Fruit fly (Drosophila melanogaster) whole organism, prepupa: ENCODE data around the gene CG44094.

Source experiments
- Blimp-1 ChIP-seq: fragments of 200-800 bp; sonication (Bioruptor generic); optimal IDR thresholded peaks from 3 replicates; lab custom pipeline; 2017; ENCODE audit warnings: missing biosample characterization, missing genetic modification characterization, mild to moderate bottlenecking, moderate library complexity, missing genetic modification reagents
- CG10631 ChIP-seq: fragments of 200-800 bp; sonication (Bioruptor generic); optimal IDR thresholded peaks from 2 replicates; lab custom pipeline; 2016; ENCODE audit warnings: missing biosample characterization, missing genetic modification characterization
- CG10669 ChIP-seq: fragments of 200-800 bp; sonication (Bioruptor generic); optimal IDR thresholded peaks from 3 replicates; lab custom pipeline; 2018; ENCODE audit warnings: missing biosample characterization, mild to moderate bottlenecking, missing genetic modification characterization, moderate library complexity
- CG11902 ChIP-seq: fragments of 200-800 bp; sonication (Bioruptor generic); optimal IDR thresholded peaks from 3 replicates; lab custom pipeline; 2016; ENCODE audit warnings: missing biosample characterization, missing genetic modification characterization
- CG15336 ChIP-seq: fragments of 200-800 bp; sonication (Bioruptor generic); IDR thresholded peaks from 2 replicates; pipeline ENCODE4 v1.3.6; 2022; ENCODE audit warnings: missing biosample characterization, missing genetic modification characterization
- CG16779 ChIP-seq: fragments of 200-800 bp; sonication (Bioruptor generic); optimal IDR thresholded peaks from 3 replicates; lab custom pipeline; 2017; ENCODE audit warnings: missing biosample characterization, mild to moderate bottlenecking, missing genetic modification characterization
- CG31627 ChIP-seq: fragments of 200-800 bp; sonication (Bioruptor generic); optimal IDR thresholded peaks from 3 replicates; lab custom pipeline; 2016; ENCODE audit warnings: missing biosample characterization, missing genetic modification characterization
- CG32006 ChIP-seq: fragments of 200-800 bp; sonication (Bioruptor generic); optimal IDR thresholded peaks from 3 replicates; lab custom pipeline; 2017; ENCODE audit warnings: missing biosample characterization, mild to moderate bottlenecking, missing genetic modification characterization
- CG3919 ChIP-seq: fragments of 200-800 bp; sonication (Bioruptor generic); optimal IDR thresholded peaks from 3 replicates; lab custom pipeline; 2016; ENCODE audit warnings: missing biosample characterization, missing genetic modification characterization
- CG4318 ChIP-seq: fragments of 200-800 bp; sonication (Bioruptor generic); optimal IDR thresholded peaks from 3 replicates; lab custom pipeline; 2017; ENCODE audit warnings: missing biosample characterization, mild to moderate bottlenecking, missing genetic modification characterization
- CG6163 ChIP-seq: fragments of 200-800 bp; sonication (Bioruptor generic); IDR thresholded peaks from 3 replicates; pipeline ENCODE4 v1.3.6; 2022; ENCODE audit warnings: missing biosample characterization, missing genetic modification characterization
- CG6276 ChIP-seq: fragments of 200-800 bp; sonication (Bioruptor generic); optimal IDR thresholded peaks from 2 replicates; lab custom pipeline; 2017; ENCODE audit warnings: missing biosample characterization, mild to moderate bottlenecking, missing genetic modification characterization
- CG6808 ChIP-seq: fragments of 200-800 bp; sonication (Bioruptor generic); optimal IDR thresholded peaks from 3 replicates; lab custom pipeline; 2017; ENCODE audit warnings: missing biosample characterization, missing genetic modification characterization, mild to moderate bottlenecking, moderate library complexity, missing genetic modification reagents
- CG8119 ChIP-seq: fragments of 200-800 bp; sonication (Bioruptor generic); IDR thresholded peaks from 3 replicates; pipeline ENCODE4 v1.3.6; 2022; ENCODE audit warnings: missing biosample characterization, missing genetic modification characterization
- CG8319 ChIP-seq: fragments of 200-800 bp; sonication (Bioruptor generic); optimal IDR thresholded peaks from 3 replicates; lab custom pipeline; 2016; ENCODE audit warnings: missing biosample characterization, missing genetic modification characterization
- CG8632 ChIP-seq: fragments of 200-800 bp; sonication (Bioruptor generic); optimal IDR thresholded peaks from 3 replicates; lab custom pipeline; 2016; ENCODE audit warnings: missing biosample characterization, missing genetic modification characterization
- CG9139 ChIP-seq: fragments of 200-800 bp; sonication (Bioruptor generic); optimal IDR thresholded peaks from 3 replicates; lab custom pipeline; 2017; ENCODE audit warnings: missing biosample characterization, mild to moderate bottlenecking, missing genetic modification characterization
- Eip75B ChIP-seq: fragments of 200-800 bp; sonication (Bioruptor generic); optimal IDR thresholded peaks from 3 replicates; lab custom pipeline; 2016; ENCODE audit warnings: missing biosample characterization, missing genetic modification characterization
- Eip78C ChIP-seq: fragments of 200-800 bp; sonication (Bioruptor generic); peaks from one replicate; lab custom pipeline; 2016; ENCODE audit warnings: missing biosample characterization, missing genetic modification characterization
- Ets96B ChIP-seq: fragments of 200-800 bp; optimal IDR thresholded peaks from 2 replicates; lab custom pipeline; 2019; ENCODE audit warnings: missing biosample characterization, mild to moderate bottlenecking, missing genetic modification characterization, moderate library complexity
- Gug ChIP-seq: fragments of 200-800 bp; sonication (Bioruptor generic); IDR thresholded peaks from 2 replicates; pipeline ENCODE4 v1.3.6; 2022; ENCODE audit warnings: missing biosample characterization, missing genetic modification characterization
- Hr38 ChIP-seq: sonication (Bioruptor generic); optimal IDR thresholded peaks from 2 replicates; lab custom pipeline; 2016; ENCODE audit warnings: missing biosample characterization, missing genetic modification characterization
- Hr4 ChIP-seq: fragments of 200-800 bp; sonication (Bioruptor generic); optimal IDR thresholded peaks from 3 replicates; lab custom pipeline; 2016; ENCODE audit warnings: missing biosample characterization, missing genetic modification characterization
- Lpt ChIP-seq: fragments of 200-800 bp; sonication (Bioruptor generic); optimal IDR thresholded peaks from 3 replicates; lab custom pipeline; 2016; ENCODE audit warnings: missing biosample characterization, missing genetic modification characterization
- Met ChIP-seq: fragments of 200-800 bp; sonication (Bioruptor generic); optimal IDR thresholded peaks from 3 replicates; lab custom pipeline; 2016; ENCODE audit warnings: missing biosample characterization, missing genetic modification characterization
- Smox ChIP-seq: fragments of 200-800 bp; sonication (Bioruptor generic); optimal IDR thresholded peaks from 3 replicates; lab custom pipeline; 2016; ENCODE audit warnings: missing biosample characterization, missing genetic modification characterization
- Sox102F ChIP-seq: fragments of 200-800 bp; sonication (Bioruptor generic); optimal IDR thresholded peaks from 2 replicates; lab custom pipeline; 2016; ENCODE audit warnings: missing biosample characterization, mild to moderate bottlenecking, missing genetic modification characterization
- Sox14 ChIP-seq: fragments of 200-800 bp; sonication (Bioruptor generic); optimal IDR thresholded peaks from 3 replicates; lab custom pipeline; 2016; ENCODE audit warnings: missing biosample characterization, missing genetic modification characterization
- achi ChIP-seq: fragments of 200-800 bp; sonication (Bioruptor generic); optimal IDR thresholded peaks from 3 replicates; lab custom pipeline; 2016; ENCODE audit warnings: missing biosample characterization, missing genetic modification characterization
- cyc ChIP-seq: fragments of 200-800 bp; sonication (Bioruptor generic); optimal IDR thresholded peaks from 3 replicates; lab custom pipeline; 2016; ENCODE audit warnings: missing biosample characterization, missing genetic modification characterization
- dac ChIP-seq: fragments of 200-800 bp; sonication (Bioruptor generic); optimal IDR thresholded peaks from 2 replicates; lab custom pipeline; 2017; ENCODE audit warnings: missing biosample characterization, mild to moderate bottlenecking, missing genetic modification characterization
- dsx ChIP-seq: fragments of 200-800 bp; optimal IDR thresholded peaks from 3 replicates; lab custom pipeline; 2019; ENCODE audit warnings: missing biosample characterization, mild to moderate bottlenecking, missing genetic modification characterization, moderate library complexity; ENCODE audit not compliant: poor library complexity, severe bottlenecking
- eg ChIP-seq: fragments of 200-800 bp; sonication (Bioruptor generic); IDR thresholded peaks from 3 replicates; pipeline ENCODE4 v1.3.6; 2022; ENCODE audit warnings: missing biosample characterization, missing genetic modification characterization
- esn ChIP-seq: fragments of 200-800 bp; sonication (Bioruptor generic); optimal IDR thresholded peaks from 2 replicates; lab custom pipeline; 2016; ENCODE audit warnings: missing biosample characterization, mild to moderate bottlenecking, missing genetic modification characterization, moderate library complexity
- fd59A ChIP-seq: fragments of 200-800 bp; sonication (Bioruptor generic); optimal IDR thresholded peaks from 2 replicates; lab custom pipeline; 2017; ENCODE audit warnings: missing biosample characterization, mild to moderate bottlenecking, missing genetic modification characterization, missing genetic modification reagents
- fkh ChIP-seq: fragments of 200-800 bp; sonication (Bioruptor generic); optimal IDR thresholded peaks from 3 replicates; lab custom pipeline; 2017; ENCODE audit warnings: missing biosample characterization, mild to moderate bottlenecking, missing genetic modification characterization, moderate library complexity
- net ChIP-seq: fragments of 200-800 bp; sonication (Bioruptor generic); optimal IDR thresholded peaks from 3 replicates; lab custom pipeline; 2016; ENCODE audit warnings: missing biosample characterization, missing genetic modification characterization
- pdm3 ChIP-seq: fragments of 200-800 bp; sonication (Bioruptor generic); optimal IDR thresholded peaks from 3 replicates; lab custom pipeline; 2016; ENCODE audit warnings: missing biosample characterization, missing genetic modification characterization
- salr ChIP-seq, 2 experiments: fragments of 200-800 bp; sonication (Bioruptor generic); optimal IDR thresholded peaks; 3 replicates each; lab custom pipeline; 2016 to 2018; ENCODE audit warnings: missing biosample characterization in 2 of 2, missing genetic modification characterization in 2 of 2, mild to moderate bottlenecking in 1 of 2
- spab ChIP-seq: fragments of 200-800 bp; sonication (Bioruptor generic); optimal IDR thresholded peaks from 2 replicates; lab custom pipeline; 2017; ENCODE audit warnings: missing biosample characterization, mild to moderate bottlenecking, missing genetic modification characterization, missing genetic modification reagents
- svp ChIP-seq: fragments of 200-800 bp; sonication (Bioruptor generic); peaks from one replicate; lab custom pipeline; 2016; ENCODE audit warnings: missing biosample characterization, missing genetic modification characterization
- vri ChIP-seq: fragments of 200-800 bp; sonication (Bioruptor generic); optimal IDR thresholded peaks from 3 replicates; lab custom pipeline; 2016; ENCODE audit warnings: missing biosample characterization, mild to moderate bottlenecking, missing genetic modification characterization

CG44094 gene

dm6 chr3R:14574962-14575717, 1.3 kb downstream of the CG44094 start (continued):
- peak; percentile 50; the same call in 1 of the 2 replicates for TF ChIP-seq CG15336
- TF ChIP-seq CG10631 (GFP tag; lab: Kevin White, UChicago) = peak; percentile 82
- peak; percentile 59 for TF ChIP-seq Ets96B (tag; lab: Kevin White, UChicago)
- TF ChIP-seq CG6276 (GFP tag; lab: Kevin White, UChicago) = peak; percentile 52
- peak; percentile 56 for TF ChIP-seq CG11902 (GFP tag; lab: Kevin White, UChicago)
- peak; percentile 69 for TF ChIP-seq Met (GFP tag; lab: Kevin White, UChicago)
- peak; percentile 44 for TF ChIP-seq CG10669 (GFP tag; lab: Kevin White, UChicago)
- TF ChIP-seq CG31627 (GFP tag; lab: Kevin White, UChicago) = peak; percentile 68
- TF ChIP-seq dac (GFP tag; lab: Kevin White, UChicago) = no peak
- peak; percentile 75 for TF ChIP-seq Lpt (GFP tag; lab: Kevin White, UChicago)
- TF ChIP-seq cyc (GFP tag; lab: Kevin White, UChicago) = peak; percentile 68
- peak; percentile 40 for TF ChIP-seq fkh
- TF ChIP-seq CG4318 (GFP tag; lab: Kevin White, UChicago) = peak; percentile 65

DNA sequence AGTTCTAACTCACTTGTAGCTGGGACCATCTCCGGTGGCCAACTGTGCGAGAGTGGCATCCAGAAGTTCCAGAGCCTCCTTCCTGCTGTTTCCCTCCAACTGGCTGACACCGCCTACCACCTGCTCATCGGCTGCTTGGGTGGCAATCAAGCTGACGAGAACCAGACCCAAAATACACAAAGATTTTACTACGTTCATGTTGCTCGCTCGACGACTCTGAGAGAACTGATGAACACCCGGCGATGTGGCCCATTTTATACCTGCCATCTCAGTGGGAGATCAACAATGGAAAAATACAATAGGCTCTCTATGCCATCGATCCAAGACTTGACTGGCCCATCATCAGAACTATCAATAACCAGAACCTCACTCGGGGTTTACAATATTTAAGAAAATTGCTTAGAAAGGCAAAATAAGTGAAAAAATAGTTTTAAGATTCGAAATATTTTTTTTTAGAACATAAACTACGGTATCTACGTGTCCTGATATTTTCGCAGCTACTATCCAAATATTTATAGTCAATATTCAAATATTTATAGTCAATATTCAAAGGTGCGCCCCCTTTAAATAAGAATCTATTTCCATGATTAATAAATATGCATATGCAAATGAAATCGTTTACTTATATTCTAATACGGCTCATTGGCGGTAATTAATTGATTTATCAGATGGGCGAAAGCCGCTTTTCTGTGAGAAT, 6.9 kb downstream of the CG44094 start, which contains the start of gene Cys:
TSS of gene Cys (minus strand) at position 234 of the 697 bp plus-strand sequence.
- TF ChIP-seq CG6808 (GFP tag; lab: Kevin White, UChicago) (no peak), CG8632 (no peak), fkh (no peak), Eip75B (no peak), Eip78C (peak; percentile 70), Hr4 (GFP tag; lab: Kevin White, UChicago) (peak; percentile 6), svp (peak; percentile 22), vri (GFP tag; lab: Kevin White, UChicago) (no peak), CG16779 (no peak), CG10631 (GFP tag; lab: Kevin White, UChicago) (no peak), CG3919 (GFP tag; lab: Kevin White, UChicago) (no peak), Smox (GFP tag; lab: Kevin White, UChicago) (no peak), Blimp-1 (GFP tag; lab: Kevin White, UChicago) (no peak), achi (GFP tag; lab: Kevin White, UChicago) (no peak), eg (no peak), Gug (GFP tag; lab: Robert Waterston, UW) (no peak), CG31627 (GFP tag; lab: Kevin White, UChicago) (no peak), CG32006 (GFP tag; lab: Kevin White, UChicago) (peak; percentile 52), CG10669 (GFP tag; lab: Kevin White, UChicago) (no peak), salr (GFP tag; optimal IDR thresholded peaks at IDR 0.05; lab: Kevin White, UChicago) (no peak), spab (GFP tag; lab: Kevin White, UChicago) (no peak), Sox102F (GFP tag; lab: Kevin White, UChicago) (no peak)

DNA sequence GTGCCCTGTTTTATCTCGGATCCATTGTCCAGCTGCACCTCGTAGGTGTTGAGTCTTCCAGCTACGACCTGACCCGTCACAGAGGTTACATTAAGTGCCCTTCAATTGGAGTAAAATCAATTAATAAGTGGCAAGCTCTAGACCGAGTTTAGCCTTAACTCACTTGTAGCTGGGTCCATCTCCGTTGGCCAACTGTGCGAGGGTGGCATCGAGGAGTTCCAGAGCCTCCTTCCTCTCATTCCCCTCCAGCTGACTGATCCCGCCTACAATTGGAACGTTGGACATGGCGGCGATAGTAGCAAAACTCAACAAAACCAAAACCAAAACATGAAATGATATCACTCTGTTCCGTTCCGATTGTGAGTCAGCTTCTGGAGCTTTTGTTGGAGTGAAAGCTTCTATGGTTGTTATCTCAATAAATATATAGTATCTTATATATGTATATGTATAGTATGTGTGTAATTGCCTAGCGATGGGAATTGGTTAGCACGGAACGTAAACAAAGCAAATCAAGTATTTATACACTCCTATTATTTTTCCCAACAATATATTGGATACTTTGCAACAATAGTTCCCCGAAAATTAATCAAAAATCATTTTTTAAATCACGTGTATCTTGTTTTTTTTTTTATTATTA, 7.8 kb downstream of the CG44094 start, which contains the start of gene CG8066:
TSS of gene CG8066 (minus strand) at position 347 of the 637 bp plus-strand sequence.
- peak; percentile 39; the same call in 1 of the 2 replicates for TF ChIP-seq CG15336
- peak; percentile 48; the same call in 2 of the 3 replicates for TF ChIP-seq CG8119 (GFP tag; lab: Robert Waterston, UW)
- peak; percentile 21 for TF ChIP-seq CG32006 (GFP tag; lab: Kevin White, UChicago)
- TF ChIP-seq esn = no peak
- no peak for TF ChIP-seq pdm3 (GFP tag; lab: Kevin White, UChicago)
- no peak for TF ChIP-seq dac (GFP tag; lab: Kevin White, UChicago)
- TF ChIP-seq CG6276 (GFP tag; lab: Kevin White, UChicago) = no peak
- peak; percentile 22 for TF ChIP-seq vri (GFP tag; lab: Kevin White, UChicago)
- TF ChIP-seq fd59A = no peak
- TF ChIP-seq CG9139 = no peak
- peak; percentile 71 for TF ChIP-seq Eip78C
- TF ChIP-seq Ets96B (tag; lab: Kevin White, UChicago) = no peak
- no peak for TF ChIP-seq CG10669 (GFP tag; lab: Kevin White, UChicago)
- no peak for TF ChIP-seq Sox14 (GFP tag; lab: Kevin White, UChicago)
- TF ChIP-seq CG6163 (GFP tag; lab: Robert Waterston, UW) = 0 out of 3 replicates have a peak, but pooled peaks have one; percentile 10
- no peak for TF ChIP-seq Hr38
- peak; percentile 72 for TF ChIP-seq svp
- no peak for TF ChIP-seq CG6808 (GFP tag; lab: Kevin White, UChicago)
- TF ChIP-seq dsx = no peak
- no peak for TF ChIP-seq spab (GFP tag; lab: Kevin White, UChicago)
- TF ChIP-seq Gug (GFP tag; lab: Robert Waterston, UW) = no peak
- TF ChIP-seq CG8319 (GFP tag; lab: Kevin White, UChicago) = no peak
- peak; percentile 11 for TF ChIP-seq net (GFP tag; lab: Kevin White, UChicago)
